Worm (Caenorhabditis elegans): ENCODE measurements around the gene C16C8.25.

DNA sequence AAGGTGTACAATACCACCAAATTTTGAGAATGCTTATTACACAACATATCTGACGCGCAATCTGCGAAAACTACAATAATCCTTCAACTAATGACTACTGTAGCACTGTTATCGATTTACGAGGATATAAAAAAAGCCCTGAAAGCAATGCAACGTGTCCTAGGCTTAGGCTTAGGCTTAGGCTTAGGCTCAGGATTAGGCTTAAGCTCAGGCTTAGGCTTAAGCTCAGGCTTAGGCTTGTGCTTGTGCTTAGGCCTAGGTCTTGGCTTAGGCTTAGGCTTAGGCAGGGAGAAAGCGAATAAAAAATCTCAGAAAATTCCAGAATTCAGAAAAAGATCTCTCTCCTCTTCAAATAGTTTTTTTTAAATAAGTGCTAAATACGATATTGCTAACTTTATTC is 10.2 kb downstream of the C16C8.25 start:
- no peak for TF ChIP-seq W03F9.2 (tag; optimal IDR thresholded peaks at IDR 0.05)
- no peak for TF ChIP-seq him-1 (tag; optimal IDR thresholded peaks at IDR 0.05)
- TF ChIP-seq dao-5 (tag; optimal IDR thresholded peaks at IDR 0.05), result no peak
